Worm (Caenorhabditis elegans) whole organism, mixed stage, embryonic: ENCODE measurements around the gene mrpl-35.
A peak's percentile ranks its signal among the peaks of the same experiment; 100 is the strongest.

ENCODE experiments used
- M03D4.4 ChIP-seq: sonication (generic microtip); optimal IDR thresholded peaks from 2 replicates; lab custom pipeline; 2017; ENCODE audit warnings: mild to moderate bottlenecking, missing genetic modification characterization, missing compliant biosample characterization
- blmp-1 ChIP-seq: fragments of 150-350 bp; optimal IDR thresholded peaks from 2 replicates; lab custom pipeline; 2014; ENCODE audit warnings: missing biosample characterization, missing genetic modification characterization
- ceh-39 ChIP-seq: fragments of 150-350 bp; optimal IDR thresholded peaks from 2 replicates; lab custom pipeline; 2014; ENCODE audit warnings: missing biosample characterization, missing genetic modification characterization
- ceh-43 ChIP-seq: fragments of 200-800 bp; sonication (Bioruptor generic); optimal IDR thresholded peaks from 2 replicates; lab custom pipeline; 2018; ENCODE audit warnings: mild to moderate bottlenecking, missing genetic modification characterization, moderate library complexity, missing compliant biosample characterization
- ceh-83 ChIP-seq: fragments of 200-800 bp; sonication (Bioruptor generic); optimal IDR thresholded peaks from 2 replicates; lab custom pipeline; 2018; ENCODE audit warnings: mild to moderate bottlenecking, missing genetic modification characterization, missing compliant biosample characterization
- ces-1 ChIP-seq: fragments of 150-350 bp; optimal IDR thresholded peaks from 2 replicates; lab custom pipeline; 2014; ENCODE audit warnings: missing biosample characterization, missing genetic modification reagents, missing genetic modification characterization
- cnd-1 ChIP-seq: fragments of 200-800 bp; sonication (Bioruptor generic); optimal IDR thresholded peaks from 2 replicates; lab custom pipeline; 2018; ENCODE audit warnings: mild to moderate bottlenecking, missing genetic modification characterization, missing compliant biosample characterization
- drap-1 ChIP-seq: fragments of 200-800 bp; sonication (Bioruptor generic); optimal IDR thresholded peaks from 3 replicates; lab custom pipeline; 2018; ENCODE audit warnings: mild to moderate bottlenecking, missing genetic modification characterization, missing compliant biosample characterization
- elt-1 ChIP-seq: sonication (generic microtip); optimal IDR thresholded peaks from 2 replicates; lab custom pipeline; 2017; ENCODE audit warnings: missing genetic modification characterization, mild to moderate bottlenecking, missing compliant biosample characterization, antibody characterized with exemption, moderate library complexity, borderline replicate concordance; ENCODE audit not compliant: insufficient read depth
- elt-3 ChIP-seq: fragments of 150-350 bp; optimal IDR thresholded peaks from 2 replicates; lab custom pipeline; 2014; ENCODE audit warnings: missing biosample characterization, missing genetic modification characterization
- flh-1 ChIP-seq: fragments of 200-800 bp; sonication (Bioruptor generic); optimal IDR thresholded peaks from 2 replicates; lab custom pipeline; 2018; ENCODE audit warnings: mild to moderate bottlenecking, missing genetic modification characterization, moderate library complexity, missing compliant biosample characterization
- ham-2 ChIP-seq: fragments of 200-800 bp; sonication (Bioruptor generic); optimal IDR thresholded peaks from 2 replicates; lab custom pipeline; 2018; ENCODE audit warnings: mild to moderate bottlenecking, missing genetic modification characterization, missing compliant biosample characterization
- lin-13 ChIP-seq: fragments of 150-350 bp; optimal IDR thresholded peaks from 2 replicates; lab custom pipeline; 2014; ENCODE audit warnings: missing biosample characterization, missing genetic modification characterization
- lin-32 ChIP-seq: fragments of 200-800 bp; sonication (Bioruptor generic); optimal IDR thresholded peaks from 2 replicates; lab custom pipeline; 2018; ENCODE audit warnings: mild to moderate bottlenecking, missing genetic modification characterization, missing compliant biosample characterization
- lsy-2 ChIP-seq: fragments of 150-350 bp; optimal IDR thresholded peaks from 2 replicates; lab custom pipeline; 2014; ENCODE audit warnings: missing biosample characterization, missing genetic modification characterization
- mab-5 ChIP-seq: fragments of 150-350 bp; optimal IDR thresholded peaks from 2 replicates; lab custom pipeline; 2014; ENCODE audit warnings: missing biosample characterization, missing genetic modification characterization
- mep-1 ChIP-seq: fragments of 150-350 bp; optimal IDR thresholded peaks from 2 replicates; lab custom pipeline; 2017; ENCODE audit warnings: missing biosample characterization, missing genetic modification reagents, missing genetic modification characterization, inconsistent platforms
- mls-2 ChIP-seq: sonication (generic microtip); optimal IDR thresholded peaks from 2 replicates; lab custom pipeline; 2016; ENCODE audit warnings: mild to moderate bottlenecking, missing genetic modification characterization, moderate library complexity, missing compliant biosample characterization
- nhr-12 ChIP-seq: fragments of 150-350 bp; optimal IDR thresholded peaks from 2 replicates; lab custom pipeline; 2014; ENCODE audit warnings: missing biosample characterization, missing genetic modification characterization
- nhr-2 ChIP-seq: fragments of 150-350 bp; optimal IDR thresholded peaks from 2 replicates; lab custom pipeline; 2014; ENCODE audit warnings: missing biosample characterization, missing genetic modification characterization
- nhr-237 ChIP-seq: fragments of 150-350 bp; optimal IDR thresholded peaks from 2 replicates; lab custom pipeline; 2014; ENCODE audit warnings: missing biosample characterization, missing genetic modification characterization
- nhr-28 ChIP-seq: fragments of 150-350 bp; optimal IDR thresholded peaks from 2 replicates; lab custom pipeline; 2014; ENCODE audit warnings: missing biosample characterization, missing genetic modification characterization
- nhr-76 ChIP-seq: sonication (generic microtip); optimal IDR thresholded peaks from 2 replicates; lab custom pipeline; 2017; ENCODE audit warnings: missing biosample characterization, missing genetic modification characterization
- pha-4 ChIP-seq: fragments of 150-350 bp; optimal IDR thresholded peaks from 2 replicates; lab custom pipeline; 2018; ENCODE audit warnings: missing biosample characterization, missing genetic modification reagents, missing genetic modification characterization
- sem-2 ChIP-seq: fragments of 200-800 bp; sonication (Bioruptor generic); optimal IDR thresholded peaks from 2 replicates; lab custom pipeline; 2018; ENCODE audit warnings: mild to moderate bottlenecking, missing genetic modification characterization, missing compliant biosample characterization
- snpc-4 ChIP-seq: fragments of 150-350 bp; optimal IDR thresholded peaks from 2 replicates; lab custom pipeline; 2014; ENCODE audit warnings: missing biosample characterization, missing genetic modification characterization
- sptf-1 ChIP-seq: sonication (generic microtip); optimal IDR thresholded peaks from 2 replicates; lab custom pipeline; 2017; ENCODE audit warnings: mild to moderate bottlenecking, missing genetic modification characterization, moderate library complexity, missing compliant biosample characterization
- unc-120 ChIP-seq: sonication (generic microtip); optimal IDR thresholded peaks from 2 replicates; lab custom pipeline; 2017; ENCODE audit warnings: missing genetic modification characterization, missing compliant biosample characterization; ENCODE audit not compliant: poor library complexity, severe bottlenecking
- unc-62 ChIP-seq: fragments of 150-350 bp; optimal IDR thresholded peaks from 2 replicates; lab custom pipeline; 2014; ENCODE audit warnings: missing biosample characterization, missing genetic modification reagents, missing genetic modification characterization
- zip-8 ChIP-seq: fragments of 150-350 bp; optimal IDR thresholded peaks from 2 replicates; lab custom pipeline; 2014; ENCODE audit warnings: missing biosample characterization, missing genetic modification characterization
- ztf-11 ChIP-seq: fragments of 150-350 bp; optimal IDR thresholded peaks from 2 replicates; lab custom pipeline; 2014; ENCODE audit warnings: missing biosample characterization, missing genetic modification characterization

Gene mrpl-35

ce11 chrIII:3482291-3482690 is 27.7 kb upstream of the mrpl-35 start, which contains the start of gene C34C12.6:
Gene C34C12.6 (plus strand): TSS chrIII:3482591.
- TF ChIP-seq nhr-28 (tag; lab: Kevin White, UChicago) (no peak), sptf-1 (tag; lab: Kevin White, UChicago) (no peak), nhr-76 (no peak), sem-2 (GFP tag; lab: Kevin White, UChicago) (no peak), mls-2 (no peak), nhr-2 (tag; lab: Kevin White, UChicago) (no peak), elt-1 (tag; lab: Kevin White, UChicago) (no peak), ceh-83 (GFP tag; lab: Kevin White, UChicago) (no peak), mab-5 (tag; lab: Kevin White, UChicago) (no peak), lin-13 (tag; lab: Kevin White, UChicago) (no peak), lsy-2 (no peak), ztf-11 (no peak), snpc-4 (tag; lab: Kevin White, UChicago) (no peak), ham-2 (GFP tag; lab: Kevin White, UChicago) (no peak), zip-8 (no peak)

- no peak for TF ChIP-seq lin-13 (tag; lab: Kevin White, UChicago)
- no peak for TF ChIP-seq blmp-1 (tag; lab: Kevin White, UChicago)
- TF ChIP-seq ceh-83 (GFP tag; lab: Kevin White, UChicago), result no peak
- TF ChIP-seq elt-1 (tag; lab: Kevin White, UChicago), result no peak
- no peak for TF ChIP-seq elt-3 (tag; lab: Kevin White, UChicago)
- no peak for TF ChIP-seq lin-32 (GFP tag; lab: Kevin White, UChicago)
- TF ChIP-seq M03D4.4 (tag; lab: Kevin White, UChicago), result no peak
- TF ChIP-seq nhr-76, result no peak
- TF ChIP-seq mep-1 (tag; lab: Kevin White, UChicago), result no peak
- TF ChIP-seq sptf-1 (tag; lab: Kevin White, UChicago), result no peak
- no peak for TF ChIP-seq mab-5 (tag; lab: Kevin White, UChicago)
Measured at ce11 chrIII:3484995-3485394, 25.0 kb upstream of the mrpl-35 start.

ce11 chrIII:3486055-3486454 is 24.0 kb upstream of the mrpl-35 start:
- TF ChIP-seq flh-1 (GFP tag; lab: Kevin White, UChicago) (no peak), zip-8 (peak; percentile 61)

ce11 chrIII:3487133-3487532 is 22.9 kb upstream of the mrpl-35 start:
- no peak for TF ChIP-seq ham-2 (GFP tag; lab: Kevin White, UChicago)
- no peak for TF ChIP-seq lsy-2
- no peak for TF ChIP-seq nhr-12 (tag; lab: Kevin White, UChicago)
- TF ChIP-seq cnd-1 (tag; lab: Kevin White, UChicago), result no peak
- no peak for TF ChIP-seq elt-3 (tag; lab: Kevin White, UChicago)
- TF ChIP-seq ces-1, result no peak
- no peak for TF ChIP-seq unc-62
- TF ChIP-seq nhr-76, result no peak
- no peak for TF ChIP-seq lin-32 (GFP tag; lab: Kevin White, UChicago)
- TF ChIP-seq ceh-39 (tag; lab: Kevin White, UChicago), result no peak
- TF ChIP-seq drap-1 (GFP tag; lab: Kevin White, UChicago), result no peak
- no peak for TF ChIP-seq unc-120 (tag; lab: Kevin White, UChicago)
- TF ChIP-seq ceh-43 (GFP tag; lab: Kevin White, UChicago), result no peak
- no peak for TF ChIP-seq ztf-11
- no peak for TF ChIP-seq pha-4
- TF ChIP-seq M03D4.4 (tag; lab: Kevin White, UChicago), result no peak
- no peak for TF ChIP-seq sptf-1 (tag; lab: Kevin White, UChicago)
- no peak for TF ChIP-seq flh-1 (GFP tag; lab: Kevin White, UChicago)
- no peak for TF ChIP-seq mab-5 (tag; lab: Kevin White, UChicago)

ce11 chrIII:3488224-3488623 is 21.8 kb upstream of the mrpl-35 start, which contains the start of gene C34C12.7:
Gene C34C12.7 (minus strand): TSS chrIII:3488341.
- TF ChIP-seq ham-2 (GFP tag; lab: Kevin White, UChicago) (no peak), nhr-76 (no peak), ces-1 (no peak), blmp-1 (tag; lab: Kevin White, UChicago) (no peak), ztf-11 (no peak), mls-2 (no peak), sptf-1 (tag; lab: Kevin White, UChicago) (no peak), ceh-39 (tag; lab: Kevin White, UChicago) (no peak), unc-62 (no peak), nhr-237 (no peak)
